Fruit fly (Drosophila melanogaster) whole organism, prepupa: ENCODE measurements around the gene CG31055.

Source experiments
- Blimp-1 ChIP-seq: fragments of 200-800 bp; sonication (Bioruptor generic); optimal IDR thresholded peaks from 3 replicates; lab custom pipeline; 2017; ENCODE audit warnings: missing biosample characterization, missing genetic modification characterization, mild to moderate bottlenecking, moderate library complexity, missing genetic modification reagents
- CG10669 ChIP-seq: fragments of 200-800 bp; sonication (Bioruptor generic); optimal IDR thresholded peaks from 3 replicates; lab custom pipeline; 2018; ENCODE audit warnings: missing biosample characterization, mild to moderate bottlenecking, missing genetic modification characterization, moderate library complexity
- CG11294 ChIP-seq: fragments of 200-800 bp; sonication (Bioruptor generic); IDR thresholded peaks from 2 replicates; pipeline ENCODE4 v1.3.6; 2022; ENCODE audit warnings: missing biosample characterization, missing genetic modification characterization
- CG16779 ChIP-seq: fragments of 200-800 bp; sonication (Bioruptor generic); optimal IDR thresholded peaks from 3 replicates; lab custom pipeline; 2017; ENCODE audit warnings: missing biosample characterization, mild to moderate bottlenecking, missing genetic modification characterization
- CG34406 ChIP-seq: fragments of 200-800 bp; sonication (Bioruptor generic); optimal IDR thresholded peaks from 3 replicates; lab custom pipeline; 2016; ENCODE audit warnings: missing biosample characterization, missing genetic modification characterization
- CG6808 ChIP-seq: fragments of 200-800 bp; sonication (Bioruptor generic); optimal IDR thresholded peaks from 3 replicates; lab custom pipeline; 2017; ENCODE audit warnings: missing biosample characterization, missing genetic modification characterization, mild to moderate bottlenecking, moderate library complexity, missing genetic modification reagents
- CG8319 ChIP-seq: fragments of 200-800 bp; sonication (Bioruptor generic); optimal IDR thresholded peaks from 3 replicates; lab custom pipeline; 2016; ENCODE audit warnings: missing biosample characterization, missing genetic modification characterization
- Eip75B ChIP-seq: fragments of 200-800 bp; sonication (Bioruptor generic); optimal IDR thresholded peaks from 3 replicates; lab custom pipeline; 2016; ENCODE audit warnings: missing biosample characterization, missing genetic modification characterization
- Eip93F ChIP-seq: fragments of 200-800 bp; sonication (Bioruptor generic); optimal IDR thresholded peaks from 2 replicates; lab custom pipeline; 2016; ENCODE audit warnings: missing biosample characterization, mild to moderate bottlenecking, missing genetic modification characterization
- Sox102F ChIP-seq: fragments of 200-800 bp; sonication (Bioruptor generic); optimal IDR thresholded peaks from 2 replicates; lab custom pipeline; 2016; ENCODE audit warnings: missing biosample characterization, mild to moderate bottlenecking, missing genetic modification characterization
- fd59A ChIP-seq: fragments of 200-800 bp; sonication (Bioruptor generic); optimal IDR thresholded peaks from 2 replicates; lab custom pipeline; 2017; ENCODE audit warnings: missing biosample characterization, mild to moderate bottlenecking, missing genetic modification characterization, missing genetic modification reagents
- vri ChIP-seq: fragments of 200-800 bp; sonication (Bioruptor generic); optimal IDR thresholded peaks from 3 replicates; lab custom pipeline; 2016; ENCODE audit warnings: missing biosample characterization, mild to moderate bottlenecking, missing genetic modification characterization

dm6 chr3R:27661971-27662489 is 25.9 kb downstream of the CG31055 start, which contains the start of gene unc80:
- TF ChIP-seq CG10669 = no peak
- no peak for TF ChIP-seq Eip75B (GFP tag; lab: Kevin White, UChicago)
- TF ChIP-seq fd59A = no peak
- TF ChIP-seq vri (GFP tag; lab: Kevin White, UChicago) = no peak
- no peak for TF ChIP-seq CG34406 (GFP tag; lab: Kevin White, UChicago)
- no peak for TF ChIP-seq Eip93F (GFP tag; lab: Kevin White, UChicago)
- no peak for TF ChIP-seq CG11294 (GFP tag; lab: Robert Waterston, UW)
- no peak for TF ChIP-seq CG16779 (tag; lab: Kevin White, UChicago)
- TF ChIP-seq CG8319 (GFP tag; lab: Kevin White, UChicago) = no peak
- TF ChIP-seq Blimp-1 (GFP tag; lab: Kevin White, UChicago) = no peak
- TF ChIP-seq Sox102F (GFP tag; lab: Kevin White, UChicago) = no peak
- TF ChIP-seq CG6808 (GFP tag; lab: Kevin White, UChicago) = no peak
